Worm (Caenorhabditis elegans) whole organism, L1 larva: ENCODE data around the gene Y42H9AR.4.

ENCODE experiments used
- C04F5.9 ChIP-seq: sonication (generic microtip); optimal IDR thresholded peaks from 2 replicates; lab custom pipeline; 2016; ENCODE audit warnings: missing genetic modification characterization, missing compliant biosample characterization
- C16A3.4 ChIP-seq: fragments of 150-350 bp; optimal IDR thresholded peaks from 2 replicates; lab custom pipeline; 2014; ENCODE audit warnings: missing biosample characterization, missing genetic modification characterization
- aha-1 ChIP-seq: fragments of 150-350 bp; optimal IDR thresholded peaks from 2 replicates; lab custom pipeline; 2014; ENCODE audit warnings: missing biosample characterization, missing genetic modification characterization
- alr-1 ChIP-seq: fragments of 200-800 bp; sonication (Bioruptor generic); optimal IDR thresholded peaks from 2 replicates; lab custom pipeline; 2018; ENCODE audit warnings: borderline replicate concordance, mild to moderate bottlenecking, missing genetic modification characterization, missing compliant biosample characterization
- aly-2 ChIP-seq: fragments of 150-350 bp; optimal IDR thresholded peaks from 2 replicates; lab custom pipeline; 2014; ENCODE audit warnings: missing biosample characterization, missing genetic modification characterization
- ama-1 ChIP-seq: fragments of 150-350 bp; optimal IDR thresholded peaks from 2 replicates; lab custom pipeline; 2014
- blmp-1 ChIP-seq: fragments of 150-350 bp; optimal IDR thresholded peaks from 2 replicates; lab custom pipeline; 2014; ENCODE audit warnings: missing biosample characterization, missing genetic modification characterization
- ceh-90 ChIP-seq: sonication (generic microtip); optimal IDR thresholded peaks from 2 replicates; lab custom pipeline; 2016; ENCODE audit warnings: missing genetic modification characterization, missing compliant biosample characterization
- ces-1 ChIP-seq: fragments of 150-350 bp; optimal IDR thresholded peaks from 2 replicates; lab custom pipeline; 2014; ENCODE audit warnings: missing biosample characterization, missing genetic modification reagents, missing genetic modification characterization
- dpl-1 ChIP-seq, 3 experiments: fragments of 150-350 bp in 2 of 3; sonication (generic microtip) in 1 of 3; optimal IDR thresholded peaks; 2 replicates each; lab custom pipeline; 2014 to 2017; ENCODE audit warnings: missing biosample characterization in 3 of 3, missing genetic modification characterization in 3 of 3, missing genetic modification reagents in 3 of 3
- dsc-1 ChIP-seq: sonication (generic microtip); optimal IDR thresholded peaks from 2 replicates; lab custom pipeline; 2016; ENCODE audit warnings: mild to moderate bottlenecking, missing genetic modification characterization, missing compliant biosample characterization
- efl-3 ChIP-seq: fragments of 200-800 bp; sonication (Bioruptor generic); optimal IDR thresholded peaks from 2 replicates; lab custom pipeline; 2018; ENCODE audit warnings: mild to moderate bottlenecking, missing genetic modification characterization, missing compliant biosample characterization
- egl-13 ChIP-seq: sonication (generic microtip); optimal IDR thresholded peaks from 2 replicates; lab custom pipeline; 2016; ENCODE audit warnings: missing genotype, missing genetic modification reagents, missing genetic modification characterization, missing compliant biosample characterization
- egl-27 ChIP-seq, 2 experiments: fragments of 150-350 bp in 1 of 2; sonication (generic microtip); optimal IDR thresholded peaks; 3 replicates each; lab custom pipeline; 2017 to 2018; ENCODE audit warnings: missing biosample characterization in 2 of 2, missing genetic modification characterization in 2 of 2, missing genetic modification reagents in 2 of 2
- elt-2 ChIP-seq: sonication (generic microtip); optimal IDR thresholded peaks from 2 replicates; lab custom pipeline; 2016; ENCODE audit warnings: missing genetic modification characterization, mild to moderate bottlenecking, inconsistent platforms, missing compliant biosample characterization, missing genetic modification reagents
- ets-5 ChIP-seq: fragments of 200-800 bp; sonication (Bioruptor generic); IDR thresholded peaks from 2 replicates; pipeline ENCODE4 v1.3.6; 2022; ENCODE audit warnings: missing genetic modification characterization, missing compliant biosample characterization
- fkh-4 ChIP-seq: sonication (generic microtip); optimal IDR thresholded peaks from 2 replicates; lab custom pipeline; 2016; ENCODE audit warnings: missing compliant biosample characterization, missing genetic modification characterization, borderline replicate concordance
- fkh-8 ChIP-seq: sonication (generic microtip); optimal IDR thresholded peaks from 2 replicates; lab custom pipeline; 2016; ENCODE audit warnings: mild to moderate bottlenecking, missing genetic modification characterization, missing compliant biosample characterization
- fos-1 ChIP-seq: fragments of 150-350 bp; optimal IDR thresholded peaks from 2 replicates; lab custom pipeline; 2014; ENCODE audit warnings: missing biosample characterization, missing genetic modification characterization
- grh-1 ChIP-seq: fragments of 200-800 bp; sonication (Bioruptor generic); IDR thresholded peaks from 2 replicates; pipeline ENCODE4 v1.3.6; 2022; ENCODE audit warnings: missing genetic modification reagents, missing genetic modification characterization, missing compliant biosample characterization
- hlh-4 ChIP-seq: sonication (generic microtip); optimal IDR thresholded peaks from 2 replicates; lab custom pipeline; 2016; ENCODE audit warnings: mild to moderate bottlenecking, missing genetic modification characterization, missing compliant biosample characterization
- hpl-2 ChIP-seq: fragments of 150-350 bp; optimal IDR thresholded peaks from 2 replicates; lab custom pipeline; 2014; ENCODE audit warnings: missing biosample characterization, missing genetic modification reagents, missing genetic modification characterization
- irx-1 ChIP-seq: sonication (generic microtip); optimal IDR thresholded peaks from 2 replicates; lab custom pipeline; 2016; ENCODE audit warnings: missing genetic modification characterization, missing compliant biosample characterization
- isw-1 ChIP-seq: fragments of 200-800 bp; sonication (Bioruptor generic); IDR thresholded peaks from 2 replicates; pipeline ENCODE4 v1.3.6; 2022; ENCODE audit warnings: missing genetic modification characterization, missing compliant biosample characterization
- jun-1 ChIP-seq: fragments of 150-350 bp; optimal IDR thresholded peaks from 2 replicates; lab custom pipeline; 2014; ENCODE audit warnings: missing biosample characterization, missing genetic modification reagents, missing genetic modification characterization
- lin-14 ChIP-seq: fragments of 200-800 bp; sonication (Bioruptor generic); optimal IDR thresholded peaks from 2 replicates; lab custom pipeline; 2018; ENCODE audit warnings: mild to moderate bottlenecking, missing genetic modification characterization, moderate library complexity, missing compliant biosample characterization
- lin-15B ChIP-seq: fragments of 150-350 bp; sonication (generic microtip); optimal IDR thresholded peaks from 3 replicates; lab custom pipeline; 2014; ENCODE audit warnings: missing biosample characterization, missing genetic modification characterization
- lin-35 ChIP-seq, 2 experiments: fragments of 150-350 bp; optimal IDR thresholded peaks; 2 replicates each; lab custom pipeline; 2014; ENCODE audit warnings: missing biosample characterization in 2 of 2, missing genetic modification characterization in 2 of 2, missing genetic modification reagents in 2 of 2
- lin-39 ChIP-seq: fragments of 150-350 bp; optimal IDR thresholded peaks from 2 replicates; lab custom pipeline; 2014; ENCODE audit warnings: missing biosample characterization, missing genetic modification reagents, missing genetic modification characterization
- lir-3 ChIP-seq: sonication (generic microtip); optimal IDR thresholded peaks from 2 replicates; lab custom pipeline; 2016; ENCODE audit warnings: mild to moderate bottlenecking, missing genetic modification characterization, moderate library complexity, missing compliant biosample characterization; ENCODE audit not compliant: poor library complexity
- lsy-2 ChIP-seq, 2 experiments: fragments of 150-350 bp; optimal IDR thresholded peaks; 2 replicates each; lab custom pipeline; 2014; ENCODE audit warnings: missing biosample characterization in 2 of 2, missing genetic modification characterization in 2 of 2
- mef-2 ChIP-seq: fragments of 150-350 bp; optimal IDR thresholded peaks from 2 replicates; lab custom pipeline; 2014; ENCODE audit warnings: missing biosample characterization, missing genetic modification characterization
- nhr-11 ChIP-seq: fragments of 150-350 bp; optimal IDR thresholded peaks from 2 replicates; lab custom pipeline; 2014; ENCODE audit warnings: missing biosample characterization, missing genetic modification characterization
- nhr-19 ChIP-seq: fragments of 200-800 bp; sonication (Bioruptor generic); conservative IDR thresholded peaks from 2 replicates; pipeline ENCODE4 v1.3.6; 2022; ENCODE audit warnings: missing genetic modification characterization, missing compliant biosample characterization
- nhr-237 ChIP-seq: fragments of 150-350 bp; optimal IDR thresholded peaks from 2 replicates; lab custom pipeline; 2014; ENCODE audit warnings: missing biosample characterization, missing genetic modification characterization
- nhr-76 ChIP-seq: sonication (generic microtip); optimal IDR thresholded peaks from 2 replicates; lab custom pipeline; 2017; ENCODE audit warnings: missing biosample characterization, missing genetic modification characterization
- nhr-84 ChIP-seq: sonication (generic microtip); optimal IDR thresholded peaks from 2 replicates; lab custom pipeline; 2017; ENCODE audit warnings: missing biosample characterization, missing genetic modification characterization
- nhr-85 ChIP-seq: sonication (generic microtip); peaks from one replicate; lab custom pipeline; 2016; ENCODE audit warnings: missing genetic modification characterization, inconsistent platforms, missing compliant biosample characterization
- nhr-90 ChIP-seq: sonication (generic microtip); optimal IDR thresholded peaks from 2 replicates; lab custom pipeline; 2016; ENCODE audit warnings: mild to moderate bottlenecking, missing genetic modification characterization, missing compliant biosample characterization; ENCODE audit not compliant: poor library complexity
- skn-1 ChIP-seq: fragments of 150-350 bp; optimal IDR thresholded peaks from 2 replicates; lab custom pipeline; 2014; ENCODE audit warnings: missing biosample characterization, missing genetic modification characterization
- snpc-4 ChIP-seq: fragments of 150-350 bp; optimal IDR thresholded peaks from 2 replicates; lab custom pipeline; 2014; ENCODE audit warnings: missing biosample characterization, missing genetic modification characterization
- snu-23 ChIP-seq: sonication (generic microtip); optimal IDR thresholded peaks from 2 replicates; lab custom pipeline; 2016; ENCODE audit warnings: missing genetic modification characterization, missing compliant biosample characterization
- sptf-1 ChIP-seq: fragments of 150-350 bp; optimal IDR thresholded peaks from 2 replicates; lab custom pipeline; 2014; ENCODE audit warnings: missing biosample characterization, missing genetic modification characterization
- swsn-7 ChIP-seq: sonication (generic microtip); optimal IDR thresholded peaks from 2 replicates; lab custom pipeline; 2016; ENCODE audit warnings: missing genetic modification characterization, missing compliant biosample characterization
- tbx-2 ChIP-seq: sonication (generic microtip); optimal IDR thresholded peaks from 2 replicates; lab custom pipeline; 2016; ENCODE audit warnings: missing genetic modification characterization, missing compliant biosample characterization
- tlp-1 ChIP-seq: fragments of 150-350 bp; optimal IDR thresholded peaks from 2 replicates; lab custom pipeline; 2014; ENCODE audit warnings: missing biosample characterization, missing genetic modification characterization
- unc-30 ChIP-seq: sonication (generic microtip); optimal IDR thresholded peaks from 2 replicates; lab custom pipeline; 2017; ENCODE audit warnings: missing biosample characterization, missing genetic modification characterization
- unc-86 ChIP-seq: sonication (generic microtip); optimal IDR thresholded peaks from 2 replicates; lab custom pipeline; 2016; ENCODE audit warnings: missing genetic modification characterization, missing compliant biosample characterization
- unc-98 ChIP-seq: fragments of 200-800 bp; sonication (Bioruptor generic); IDR thresholded peaks from 2 replicates; pipeline ENCODE4 v1.3.6; 2022; ENCODE audit warnings: missing genetic modification characterization, missing compliant biosample characterization

Y42H9AR.4 gene

DNA sequence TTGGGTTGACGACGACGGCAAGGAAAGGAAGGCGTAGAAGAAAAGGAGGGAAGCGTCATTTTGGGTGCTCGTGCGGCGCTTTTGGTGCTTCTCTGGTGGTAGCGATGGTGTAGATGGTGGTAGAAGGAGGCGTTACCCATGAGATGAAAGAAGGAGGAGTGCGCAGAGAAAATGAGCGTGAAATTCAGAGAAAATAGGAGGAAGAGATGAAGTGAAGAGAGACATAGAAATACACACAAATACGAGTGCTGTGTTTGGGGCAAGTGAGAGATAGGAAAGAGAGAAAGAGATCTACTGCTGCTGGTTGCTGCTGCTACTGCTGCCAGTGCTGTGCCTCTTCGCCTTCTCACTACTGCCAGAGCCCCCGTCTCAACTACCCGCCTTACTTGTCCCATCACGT is 45.4 kb downstream of the Y42H9AR.4 start (continued):
- peak; percentile 18; the same call in 1 of the 2 replicates for TF ChIP-seq isw-1 (GFP tag; lab: Robert Waterston, UW)
- no peak for TF ChIP-seq dpl-1 (GFP tag; optimal IDR thresholded peaks at IDR 0.05; lab: Kevin White, UChicago)
- no peak for TF ChIP-seq nhr-237 (tag; lab: Kevin White, UChicago)
- TF ChIP-seq nhr-19 (GFP tag; lab: Robert Waterston, UW), result no peak
- TF ChIP-seq nhr-76 (tag; lab: Kevin White, UChicago), result no peak
- TF ChIP-seq hpl-2 (GFP tag; lab: Kevin White, UChicago), result no peak
- TF ChIP-seq nhr-11 (tag; lab: Kevin White, UChicago), result no peak
- TF ChIP-seq efl-3 (GFP tag; lab: Kevin White, UChicago), result no peak
- no peak for TF ChIP-seq snpc-4 (tag; lab: Kevin White, UChicago)
- TF ChIP-seq unc-86, result peak; percentile 24
- no peak for TF ChIP-seq unc-98 (GFP tag; lab: Robert Waterston, UW)
- TF ChIP-seq ceh-90, result no peak
- no peak for TF ChIP-seq C16A3.4 (tag; lab: Kevin White, UChicago)
- peak; percentile 7 for TF ChIP-seq jun-1 (tag; lab: Kevin White, UChicago)
- no peak for TF ChIP-seq irx-1 (tag; lab: Kevin White, UChicago)
- TF ChIP-seq aly-2, result no peak
- no peak for TF ChIP-seq nhr-85 (tag; lab: Kevin White, UChicago)
- peak; percentile 70 for TF ChIP-seq fkh-8 (tag; lab: Kevin White, UChicago)
- TF ChIP-seq dsc-1 (tag; lab: Kevin White, UChicago), result peak; percentile 31
- TF ChIP-seq egl-27 (tag; optimal IDR thresholded peaks at IDR 0.05; lab: Kevin White, UChicago), result no peak
- no peak for TF ChIP-seq hlh-4 (tag; lab: Kevin White, UChicago)
- no peak for TF ChIP-seq fos-1 (tag; lab: Kevin White, UChicago)
- TF ChIP-seq lin-14 (GFP tag; lab: Kevin White, UChicago), result peak; percentile 79
- TF ChIP-seq tlp-1 (tag; lab: Kevin White, UChicago), result no peak
- TF ChIP-seq mef-2 (tag; lab: Kevin White, UChicago), result no peak
- TF ChIP-seq sptf-1 (tag; lab: Kevin White, UChicago), result no peak
- peak in 1 of 2 experiments; percentile 7 for TF ChIP-seq lin-35 (GFP tag; optimal IDR thresholded peaks at IDR 0.05; lab: Kevin White, UChicago)
- TF ChIP-seq ces-1 (GFP tag; lab: Kevin White, UChicago), result no peak
- TF ChIP-seq lin-39 (tag; lab: Kevin White, UChicago), result no peak
- peak; percentile 52 for TF ChIP-seq snu-23 (GFP tag; lab: Kevin White, UChicago)
- no peak for TF ChIP-seq blmp-1 (tag; lab: Kevin White, UChicago)
- peak in 1 of 2 experiments; percentile 63 for TF ChIP-seq lsy-2 (tag; optimal IDR thresholded peaks at IDR 0.05; lab: Kevin White, UChicago)
- TF ChIP-seq tbx-2, result peak; percentile 51
- TF ChIP-seq unc-30 (tag; lab: Kevin White, UChicago), result no peak
- TF ChIP-seq aha-1 (tag; lab: Kevin White, UChicago), result no peak
- TF ChIP-seq nhr-90 (tag; lab: Kevin White, UChicago), result no peak
- no peak for TF ChIP-seq ama-1 (lab: Kevin White, UChicago)
- TF ChIP-seq grh-1, result no peak

ce11 chrIV:8062359-8062758 is 49.7 kb downstream of the Y42H9AR.4 start, which contains the start of gene sax-7:
Gene sax-7 (plus strand): TSS chrIV:8062659.
- TF ChIP-seq lin-35 (GFP tag; optimal IDR thresholded peaks at IDR 0.05; lab: Kevin White, UChicago) (no peak), elt-2 (no peak), lir-3 (no peak)

DNA sequence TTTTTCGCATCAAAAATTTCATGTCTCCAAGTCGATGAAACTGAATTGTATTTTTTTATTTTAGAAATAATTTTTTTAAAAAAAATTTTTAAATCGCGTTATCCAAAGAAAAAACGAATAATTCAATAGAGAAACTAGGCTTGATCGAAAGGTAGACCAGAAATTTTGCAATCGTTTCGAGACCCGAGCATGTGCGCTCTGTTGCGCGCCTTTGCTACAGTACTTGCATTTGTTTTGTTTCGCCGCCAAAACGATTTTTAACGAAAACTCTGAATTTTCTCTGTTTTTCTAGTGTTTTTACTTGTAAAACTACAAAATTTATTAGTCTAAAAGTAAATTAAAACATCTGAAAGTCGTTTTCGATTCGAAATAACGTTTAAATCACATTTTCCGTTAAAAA is 50.8 kb downstream of the Y42H9AR.4 start:
- TF ChIP-seq ets-5 (GFP tag; lab: Robert Waterston, UW) (no peak), fkh-4 (tag; lab: Kevin White, UChicago) (no peak), nhr-237 (tag; lab: Kevin White, UChicago) (no peak), skn-1 (tag; lab: Kevin White, UChicago) (no peak), swsn-7 (tag; lab: Kevin White, UChicago) (no peak), lir-3 (no peak), blmp-1 (tag; lab: Kevin White, UChicago) (no peak), nhr-11 (tag; lab: Kevin White, UChicago) (no peak), alr-1 (no peak), hpl-2 (GFP tag; lab: Kevin White, UChicago) (no peak), nhr-84 (tag; lab: Kevin White, UChicago) (no peak), snpc-4 (tag; lab: Kevin White, UChicago) (no peak), lin-15B (tag; lab: Kevin White, UChicago) (no peak), C04F5.9 (tag; lab: Kevin White, UChicago) (no peak), egl-13 (tag; lab: Kevin White, UChicago) (no peak)
- TF ChIP-seq, all 84 proteins: peak for 0
